Worm (Caenorhabditis elegans): ENCODE results near the gene rpap-2.

DNA sequence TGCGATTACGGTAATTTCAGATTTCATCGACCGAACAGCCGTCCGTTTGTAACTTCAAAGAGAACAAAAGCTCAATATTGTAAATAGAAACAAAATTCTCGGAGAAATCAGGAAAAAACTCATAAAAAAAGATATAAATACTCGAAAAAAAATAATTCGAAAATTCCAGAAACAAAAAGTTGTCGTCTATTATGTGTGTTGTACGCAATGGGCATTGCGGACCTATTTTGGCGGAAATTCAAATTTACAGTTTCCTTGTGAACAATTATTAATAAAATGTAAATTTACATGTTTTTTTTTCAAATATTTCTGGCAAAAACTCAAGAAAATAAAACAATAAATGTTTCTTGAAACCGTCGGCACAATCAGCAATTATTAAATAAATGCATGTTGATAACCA, 17.7 kb downstream of the rpap-2 start:
- TF ChIP-seq mdl-1 (tag; optimal IDR thresholded peaks at IDR 0.05) (no peak), nhr-25 (tag; optimal IDR thresholded peaks at IDR 0.05; ENCODE audit: borderline replicate concordance, insufficient read depth) (no peak), snpc-1.2 (GFP tag; IDR thresholded peaks at IDR 0.05) (no peak), aha-1 (tag) (no peak), fos-1 (tag; optimal IDR thresholded peaks at IDR 0.05) (no peak), dpl-1 (GFP tag; optimal IDR thresholded peaks at IDR 0.05) (no peak), nhr-77 (tag; optimal IDR thresholded peaks at IDR 0.05) (no peak), nhr-28 (tag; optimal IDR thresholded peaks at IDR 0.05) (no peak), unc-39 (tag; optimal IDR thresholded peaks at IDR 0.05) (no peak), ama-1 (optimal IDR thresholded peaks at IDR 0.05) (no peak), tra-1 (GFP tag; IDR thresholded peaks at IDR 0.05) (no peak), lin-1 (GFP tag; IDR thresholded peaks at IDR 0.05) (no peak)
